Fruit fly (Drosophila melanogaster) whole organism, embryonic: ENCODE results near the gene Prat2.
A peak's percentile ranks its signal among the peaks of the same experiment; 100 is the strongest.

Experiments used
- Antp ChIP-seq: fragments of 200-800 bp; sonication (Bioruptor generic); optimal IDR thresholded peaks from 3 replicates; lab custom pipeline; 2016; ENCODE audit warnings: missing biosample characterization, missing genetic modification characterization
- Atf3 ChIP-seq: fragments of 200-800 bp; sonication (Bioruptor generic); optimal IDR thresholded peaks from 3 replicates; lab custom pipeline; 2016; ENCODE audit warnings: missing biosample characterization, missing genetic modification characterization
- Awh ChIP-seq: fragments of 200-800 bp; sonication (Bioruptor generic); IDR thresholded peaks from 2 replicates; pipeline ENCODE4, ENCODE4 v1.3.6; 2022; ENCODE audit warnings: missing biosample characterization, missing genetic modification characterization
- B-H1 ChIP-seq: fragments of 200-800 bp; sonication (Bioruptor generic); IDR thresholded peaks from 3 replicates; pipeline ENCODE4 v1.3.6; 2022; ENCODE audit warnings: missing biosample characterization, missing genetic modification characterization
- CG10274 ChIP-seq: fragments of 200-800 bp; sonication (Bioruptor generic); optimal IDR thresholded peaks from 3 replicates; lab custom pipeline; 2017; ENCODE audit warnings: missing biosample characterization, mild to moderate bottlenecking, missing genetic modification characterization
- CG10565 ChIP-seq: fragments of 200-800 bp; sonication (Bioruptor generic); optimal IDR thresholded peaks from 3 replicates; lab custom pipeline; 2016; ENCODE audit warnings: missing biosample characterization, mild to moderate bottlenecking, missing genetic modification characterization
- CG11560 ChIP-seq: fragments of 200-800 bp; sonication (Bioruptor generic); IDR thresholded peaks from 3 replicates; pipeline ENCODE4 v1.3.6; 2022; ENCODE audit warnings: missing biosample characterization, missing genetic modification characterization
- CG11696 ChIP-seq: fragments of 200-800 bp; sonication (Bioruptor generic); IDR thresholded peaks from 2 replicates; pipeline ENCODE4 v1.3.6; 2022; ENCODE audit warnings: missing biosample characterization, missing genetic modification characterization
- CG13296 ChIP-seq: fragments of 200-800 bp; sonication (Bioruptor generic); optimal IDR thresholded peaks from 3 replicates; lab custom pipeline; 2018; ENCODE audit warnings: missing biosample characterization, mild to moderate bottlenecking, missing genetic modification characterization
- CG14667 ChIP-seq: fragments of 200-800 bp; sonication (Bioruptor generic); IDR thresholded peaks from 2 replicates; pipeline ENCODE4 v1.3.6; 2022; ENCODE audit warnings: missing biosample characterization, missing genetic modification characterization
- CG2202 ChIP-seq: fragments of 200-800 bp; sonication (Bioruptor generic); optimal IDR thresholded peaks from 2 replicates; lab custom pipeline; 2018; ENCODE audit warnings: missing biosample characterization, mild to moderate bottlenecking, missing genetic modification characterization
- CG30020 ChIP-seq: fragments of 200-800 bp; optimal IDR thresholded peaks from 2 replicates; lab custom pipeline; 2019; ENCODE audit warnings: missing biosample characterization, mild to moderate bottlenecking, missing genetic modification characterization, moderate library complexity
- CG3838 ChIP-seq: fragments of 200-800 bp; sonication (Bioruptor generic); optimal IDR thresholded peaks from 3 replicates; lab custom pipeline; 2016; ENCODE audit warnings: missing biosample characterization, missing genetic modification characterization
- CG3847 ChIP-seq: fragments of 200-800 bp; sonication (Bioruptor generic); IDR thresholded peaks from 2 replicates; pipeline ENCODE4 v1.3.6; 2022; ENCODE audit warnings: missing biosample characterization, missing genetic modification characterization
- CG4820 ChIP-seq: fragments of 200-800 bp; sonication (Bioruptor generic); optimal IDR thresholded peaks from 3 replicates; lab custom pipeline; 2016; ENCODE audit warnings: missing biosample characterization, missing genetic modification characterization
- CG5953 ChIP-seq: fragments of 200-800 bp; sonication (Bioruptor generic); IDR thresholded peaks from 2 replicates; pipeline ENCODE4 v1.3.6; 2022; ENCODE audit warnings: missing biosample characterization, missing genetic modification characterization
- CG6254 ChIP-seq: fragments of 200-800 bp; sonication (Bioruptor generic); optimal IDR thresholded peaks from 3 replicates; lab custom pipeline; 2017; ENCODE audit warnings: mild to moderate bottlenecking, missing biosample characterization, missing genetic modification reagents, missing genetic modification characterization
- CG6654 ChIP-seq: fragments of 200-800 bp; sonication (Bioruptor generic); optimal IDR thresholded peaks from 2 replicates; lab custom pipeline; 2017; ENCODE audit warnings: missing biosample characterization, mild to moderate bottlenecking, missing genetic modification characterization
- CG6683 ChIP-seq: fragments of 200-800 bp; sonication (Bioruptor generic); optimal IDR thresholded peaks from 2 replicates; lab custom pipeline; 2017; ENCODE audit warnings: missing biosample characterization, mild to moderate bottlenecking, missing genetic modification characterization, missing genetic modification reagents
- CG7745 ChIP-seq: fragments of 200-800 bp; sonication (Bioruptor generic); optimal IDR thresholded peaks from 2 replicates; lab custom pipeline; 2018; ENCODE audit warnings: missing biosample characterization, mild to moderate bottlenecking, missing genetic modification characterization, moderate library complexity
- CG7963 ChIP-seq: fragments of 200-800 bp; sonication (Bioruptor generic); IDR thresholded peaks from 3 replicates; pipeline ENCODE4 v1.3.6; 2022; ENCODE audit warnings: missing biosample characterization, missing genetic modification characterization; ENCODE audit not compliant: partially characterized antibody
- Camta ChIP-seq: fragments of 200-800 bp; sonication (Bioruptor generic); optimal IDR thresholded peaks from 2 replicates; lab custom pipeline; 2016; ENCODE audit warnings: missing biosample characterization, missing genetic modification characterization
- CrebB ChIP-seq: fragments of 200-800 bp; sonication (Bioruptor generic); optimal IDR thresholded peaks from 3 replicates; lab custom pipeline; 2018; ENCODE audit warnings: missing biosample characterization, mild to moderate bottlenecking, missing genetic modification characterization
- Med ChIP-seq: fragments of 200-800 bp; sonication (Bioruptor generic); peaks from one replicate; lab custom pipeline; 2016; ENCODE audit warnings: missing biosample characterization, missing genetic modification characterization, mild to moderate bottlenecking, inconsistent platforms, moderate library complexity
- Oaz ChIP-seq: fragments of 200-800 bp; sonication (Bioruptor generic); IDR thresholded peaks from 2 replicates; pipeline ENCODE4 v1.3.6; 2022; ENCODE audit warnings: missing biosample characterization, missing genetic modification characterization
- Pdp1 ChIP-seq, 2 experiments: fragments of 200-800 bp; sonication (Bioruptor generic); optimal IDR thresholded peaks; 3 replicates each; lab custom pipeline; 2016; ENCODE audit warnings: missing biosample characterization in 2 of 2, missing genetic modification characterization in 2 of 2, mild to moderate bottlenecking in 1 of 2, moderate library complexity in 1 of 2
- Rfx ChIP-seq: fragments of 200-800 bp; sonication (Bioruptor generic); IDR thresholded peaks from 2 replicates; pipeline ENCODE4 v1.3.6; 2022; ENCODE audit warnings: missing biosample characterization, missing genetic modification characterization
- Side ChIP-seq: fragments of 200-800 bp; sonication (Bioruptor generic); optimal IDR thresholded peaks from 2 replicates; lab custom pipeline; 2016; ENCODE audit warnings: missing biosample characterization, missing genetic modification characterization
- Taf1 ChIP-seq: fragments of 200-800 bp; sonication (Bioruptor generic); IDR thresholded peaks from 2 replicates; pipeline ENCODE4 v1.3.6; 2022; ENCODE audit warnings: missing biosample characterization, missing genetic modification characterization
- Vsx1 ChIP-seq: fragments of 200-800 bp; sonication (Bioruptor generic); optimal IDR thresholded peaks from 2 replicates; lab custom pipeline; 2017; ENCODE audit warnings: missing biosample characterization, mild to moderate bottlenecking, missing genetic modification characterization, missing genetic modification reagents
- ap ChIP-seq: fragments of 200-800 bp; sonication (Bioruptor generic); IDR thresholded peaks from 2 replicates; pipeline ENCODE4 v1.3.6; 2022; ENCODE audit warnings: missing biosample characterization, missing genetic modification characterization
- ash1 ChIP-seq: fragments of 200-800 bp; sonication (Bioruptor generic); optimal IDR thresholded peaks from 2 replicates; lab custom pipeline; 2018; ENCODE audit warnings: missing biosample characterization, mild to moderate bottlenecking, missing genetic modification characterization
- bab2 ChIP-seq: fragments of 200-800 bp; sonication (Bioruptor generic); optimal IDR thresholded peaks from 2 replicates; lab custom pipeline; 2016; ENCODE audit warnings: missing biosample characterization, missing genetic modification characterization
- bigmax ChIP-seq: fragments of 200-800 bp; sonication (Bioruptor generic); optimal IDR thresholded peaks from 2 replicates; lab custom pipeline; 2018; ENCODE audit warnings: missing biosample characterization, mild to moderate bottlenecking, missing genetic modification characterization
- cad ChIP-seq: fragments of >200 bp; optimal IDR thresholded peaks from 2 replicates; lab custom pipeline; 2017; ENCODE audit warnings: missing biosample characterization, missing genetic modification characterization
- ci ChIP-seq: fragments of 200-800 bp; sonication (Bioruptor generic); IDR thresholded peaks from 3 replicates; pipeline ENCODE4 v1.3.6; 2022; ENCODE audit warnings: missing biosample characterization, missing genetic modification characterization
- crc ChIP-seq: fragments of 200-800 bp; sonication (Bioruptor generic); optimal IDR thresholded peaks from 2 replicates; lab custom pipeline; 2016; ENCODE audit warnings: missing biosample characterization, missing genetic modification characterization
- crp ChIP-seq, 2 experiments: fragments of 200-800 bp; sonication (Bioruptor generic); optimal IDR thresholded peaks; 2 replicates in 1 of 2; 3 replicates in 1 of 2; lab custom pipeline; 2017; ENCODE audit warnings: missing biosample characterization in 2 of 2, missing genetic modification characterization in 2 of 2, mild to moderate bottlenecking in 1 of 2, moderate library complexity in 1 of 2
- dysf ChIP-seq: fragments of 200-800 bp; sonication (Bioruptor generic); IDR thresholded peaks from 3 replicates; pipeline ENCODE4 v1.3.6; 2022; ENCODE audit warnings: missing biosample characterization, missing genetic modification characterization
- grn ChIP-seq: fragments of 200-800 bp; sonication (Bioruptor generic); optimal IDR thresholded peaks from 3 replicates; lab custom pipeline; 2017; ENCODE audit warnings: missing biosample characterization, missing genetic modification characterization
- hbn ChIP-seq: fragments of 200-800 bp; sonication (Bioruptor generic); IDR thresholded peaks from 2 replicates; pipeline ENCODE4 v1.3.6; 2022; ENCODE audit warnings: missing biosample characterization, missing genetic modification characterization; ENCODE audit not compliant: partially characterized antibody
- jumu ChIP-seq: fragments of 200-800 bp; sonication (Bioruptor generic); optimal IDR thresholded peaks from 3 replicates; lab custom pipeline; 2016; ENCODE audit warnings: missing biosample characterization, missing genetic modification characterization
- kni ChIP-seq: fragments of 200-800 bp; sonication (Bioruptor generic); optimal IDR thresholded peaks from 3 replicates; lab custom pipeline; 2017; ENCODE audit warnings: mild to moderate bottlenecking, missing biosample characterization, missing genetic modification reagents, missing genetic modification characterization
- ranshi ChIP-seq: fragments of 200-800 bp; sonication (Bioruptor generic); IDR thresholded peaks from 2 replicates; pipeline ENCODE4 v1.3.6; 2022; ENCODE audit warnings: missing biosample characterization, missing genetic modification characterization
- repo ChIP-seq: fragments of 200-800 bp; sonication (Bioruptor generic); optimal IDR thresholded peaks from 2 replicates; lab custom pipeline; 2016; ENCODE audit warnings: missing biosample characterization, missing genetic modification characterization
- so ChIP-seq: fragments of 200-800 bp; sonication (Bioruptor generic); IDR thresholded peaks from 3 replicates; pipeline ENCODE4 v1.3.6; 2022; ENCODE audit warnings: missing biosample characterization, missing genetic modification characterization
- sob ChIP-seq: fragments of 200-800 bp; sonication (Bioruptor generic); IDR thresholded peaks from 2 replicates; pipeline ENCODE4 v1.3.6; 2022; ENCODE audit warnings: missing biosample characterization, missing genetic modification characterization
- wor ChIP-seq: fragments of 200-800 bp; sonication (Bioruptor generic); IDR thresholded peaks from 2 replicates; pipeline ENCODE4 v1.3.6; 2022; ENCODE audit warnings: missing biosample characterization, missing genetic modification characterization
- zen ChIP-seq: fragments of 200-800 bp; sonication (Bioruptor generic); optimal IDR thresholded peaks from 3 replicates; lab custom pipeline; 2018; ENCODE audit warnings: missing biosample characterization, mild to moderate bottlenecking, missing genetic modification characterization, moderate library complexity

Prat2 gene

dm6 chr3L:6955254-6956229, 40.9 kb upstream of the Prat2 start, which contains the start of the genes CG10077 and CG9948 (continued):
- peak; percentile 78 for TF ChIP-seq CG4820 (GFP tag; lab: Kevin White, UChicago)
- TF ChIP-seq CG11696 (GFP tag; lab: Robert Waterston, UW), result peak; percentile 63
- peak; percentile 75 for TF ChIP-seq CG6254 (GFP tag; lab: Kevin White, UChicago)
- TF ChIP-seq CG10274 (GFP tag; lab: Kevin White, UChicago), result peak; percentile 59
- peak; percentile 86 for TF ChIP-seq B-H1 (GFP tag; lab: Robert Waterston, UW)
- TF ChIP-seq Pdp1 (GFP tag; optimal IDR thresholded peaks at IDR 0.05; lab: Kevin White, UChicago), result peak; percentile 75 to 76
- peak; percentile 71 for TF ChIP-seq hbn (GFP tag; lab: Robert Waterston, UW)
- peak; percentile 0 for TF ChIP-seq CG10565
- peak; percentile 73 for TF ChIP-seq bab2 (GFP tag; lab: Kevin White, UChicago)
- peak; percentile 84 for TF ChIP-seq CrebB (tag; lab: Kevin White, UChicago)
- TF ChIP-seq CG30020, result peak; percentile 75
- peak; percentile 87 for TF ChIP-seq CG13296 (GFP tag; lab: Kevin White, UChicago)
- peak; percentile 62 for TF ChIP-seq CG7745
- peak; percentile 91 for TF ChIP-seq ranshi
- TF ChIP-seq CG11560 (tag; lab: Robert Waterston, UW), result peak; percentile 63; the same call in 2 of the 3 replicates
- peak; percentile 44 for TF ChIP-seq CG6654 (GFP tag; lab: Kevin White, UChicago)
- no peak for TF ChIP-seq cad (GFP tag; lab: Kevin White, UChicago)
- TF ChIP-seq crp (GFP tag; optimal IDR thresholded peaks at IDR 0.05; lab: Kevin White, UChicago), result peak in 1 of 2 experiments; percentile 50
- peak; percentile 96 for TF ChIP-seq ci (GFP tag; lab: Robert Waterston, UW)
- TF ChIP-seq Awh (GFP tag; lab: Robert Waterston, UW), result peak; percentile 84
- peak; percentile 87 for TF ChIP-seq zen (tag; lab: Kevin White, UChicago)
- TF ChIP-seq ap, result peak; percentile 90
- peak; percentile 93 for TF ChIP-seq dysf
- TF ChIP-seq crc (GFP tag; lab: Kevin White, UChicago), result peak; percentile 44
- peak; percentile 59 for TF ChIP-seq Camta (GFP tag; lab: Kevin White, UChicago)
- peak; percentile 88 for TF ChIP-seq CG14667 (GFP tag; lab: Robert Waterston, UW)
- peak; percentile 64 for TF ChIP-seq kni (GFP tag; lab: Kevin White, UChicago)
- peak; percentile 94 for TF ChIP-seq Rfx (GFP tag; lab: Robert Waterston, UW)
- peak; percentile 61 for TF ChIP-seq Vsx1 (GFP tag; lab: Kevin White, UChicago)
- peak; percentile 83 for TF ChIP-seq CG2202 (tag; lab: Kevin White, UChicago)
- peak; percentile 85 for TF ChIP-seq Oaz (GFP tag; lab: Robert Waterston, UW)
- peak; percentile 61 for TF ChIP-seq CG6683 (GFP tag; lab: Kevin White, UChicago)
- TF ChIP-seq Side, result peak; percentile 38
- peak; percentile 89 for TF ChIP-seq CG3847 (GFP tag; lab: Robert Waterston, UW)
- peak; percentile 79 for TF ChIP-seq wor
- peak; percentile 90 for TF ChIP-seq Med (GFP tag; lab: Kevin White, UChicago)
- peak; percentile 16 for TF ChIP-seq repo (GFP tag; lab: Kevin White, UChicago)
- peak; percentile 7 for TF ChIP-seq Atf3
- peak; percentile 61; the same call in 1 of the 3 replicates for TF ChIP-seq CG7963 (GFP tag; lab: Robert Waterston, UW)
- TF ChIP-seq Antp, result peak; percentile 15
- peak; percentile 84 for TF ChIP-seq so (GFP tag; lab: Robert Waterston, UW)
- TF ChIP-seq Taf1, result peak; percentile 85
- TF ChIP-seq CG3838 (GFP tag; lab: Kevin White, UChicago), result peak; percentile 27
- TF ChIP-seq CG5953 (GFP tag; lab: Robert Waterston, UW), result peak; percentile 83
- no peak for TF ChIP-seq grn (GFP tag; lab: Kevin White, UChicago)
- peak; percentile 19 for TF ChIP-seq bigmax
- TF ChIP-seq jumu (GFP tag; lab: Kevin White, UChicago), result peak; percentile 38
- peak; percentile 46 for TF ChIP-seq ash1 (GFP tag; lab: Kevin White, UChicago)
- peak; percentile 90 for TF ChIP-seq sob (GFP tag; lab: Robert Waterston, UW)
